Worm (Caenorhabditis elegans): Measurements from ENCODE around the gene rpn-5.

- TF ChIP-seq him-1 (tag; optimal IDR thresholded peaks at IDR 0.05) (no peak), dao-5 (tag; optimal IDR thresholded peaks at IDR 0.05) (no peak)
Observed at ce11 chrII:4734477-4734876, 36.2 kb upstream of the rpn-5 start.
